Worm (Caenorhabditis elegans): ENCODE measurements around the gene F18A12.2.

The F18A12.2 gene

DNA sequence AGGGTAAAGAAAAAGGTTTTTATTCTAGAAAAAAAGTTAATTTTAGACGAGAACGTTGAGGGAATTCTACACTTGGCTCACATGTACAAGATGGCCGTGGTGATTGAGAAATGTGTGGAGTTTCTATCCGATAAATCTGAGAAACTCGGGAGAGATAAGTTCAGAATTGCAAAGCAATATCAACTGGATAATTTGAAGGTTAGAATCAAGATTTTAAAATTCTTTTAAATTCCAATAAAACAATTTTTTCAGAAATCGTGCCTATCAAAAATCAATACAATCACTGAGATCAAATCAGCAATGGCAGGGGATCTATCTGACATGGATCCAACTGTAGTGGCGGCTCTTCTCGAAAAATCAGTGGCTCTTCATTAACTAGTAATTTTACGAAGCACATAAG lies 36.4 kb upstream of the F18A12.2 start, which contains the start of gene Y49F6C.2:
Gene Y49F6C.2 (plus strand): TSS at position 301 of the 400 bp plus-strand sequence.
- no peak for TF ChIP-seq sox-4 (tag; optimal IDR thresholded peaks at IDR 0.05)
- no peak for TF ChIP-seq pha-2 (tag; optimal IDR thresholded peaks at IDR 0.05)
- no peak for TF ChIP-seq pha-4 (tag; optimal IDR thresholded peaks at IDR 0.05)
- TF ChIP-seq ceh-48 (tag; optimal IDR thresholded peaks at IDR 0.05) = no peak
- no peak for TF ChIP-seq ceh-22 (tag; optimal IDR thresholded peaks at IDR 0.05)

DNA sequence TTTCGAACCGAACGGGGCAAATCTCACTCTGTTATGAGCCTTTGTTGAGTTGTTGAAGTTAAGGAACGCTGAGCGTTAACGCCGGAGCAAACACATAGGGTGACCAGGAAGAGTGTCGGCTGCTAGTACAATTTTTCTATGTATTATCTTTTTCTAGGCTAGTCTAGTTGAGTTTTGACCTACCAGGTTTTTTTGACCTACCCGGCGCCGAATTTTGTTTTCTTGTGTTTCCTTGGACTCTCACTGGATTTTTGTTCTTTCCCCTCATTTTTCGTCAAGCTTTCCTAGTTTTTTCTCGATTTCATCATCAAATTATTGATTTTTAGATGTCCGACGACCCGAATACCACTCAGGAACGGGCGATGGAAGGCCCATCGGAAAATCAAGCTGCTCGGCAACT lies 33.1 kb upstream of the F18A12.2 start, which contains the start of gene T06D4.1:
Gene T06D4.1 (plus strand): TSS at position 321 of the 400 bp plus-strand sequence.
- TF ChIP-seq ceh-14 (tag; optimal IDR thresholded peaks at IDR 0.05) (no peak), ceh-45 (GFP tag; IDR thresholded peaks at IDR 0.05) (no peak), ama-1 (optimal IDR thresholded peaks at IDR 0.05) (no peak), ceh-19 (GFP tag; optimal IDR thresholded peaks at IDR 0.05) (no peak), T23F11.4 (GFP tag; optimal IDR thresholded peaks at IDR 0.05) (no peak), pat-9 (tag; optimal IDR thresholded peaks at IDR 0.05) (no peak), ref-2 (tag; optimal IDR thresholded peaks at IDR 0.05) (no peak), syd-9 (tag; optimal IDR thresholded peaks at IDR 0.05) (no peak), ets-4 (tag; optimal IDR thresholded peaks at IDR 0.05) (no peak), pax-1 (tag; optimal IDR thresholded peaks at IDR 0.05) (no peak), pqm-1 (tag; optimal IDR thresholded peaks at IDR 0.05) (no peak), elt-2 (tag; optimal IDR thresholded peaks at IDR 0.05) (no peak), pha-2 (tag; optimal IDR thresholded peaks at IDR 0.05) (no peak), eyg-1 (tag; optimal IDR thresholded peaks at IDR 0.05) (no peak), ahr-1 (tag; optimal IDR thresholded peaks at IDR 0.05) (no peak), K09A11.1 (tag; optimal IDR thresholded peaks at IDR 0.05; ENCODE audit: insufficient read depth) (no peak), ceh-22 (tag; optimal IDR thresholded peaks at IDR 0.05) (no peak), pros-1 (tag; optimal IDR thresholded peaks at IDR 0.05) (no peak)

DNA sequence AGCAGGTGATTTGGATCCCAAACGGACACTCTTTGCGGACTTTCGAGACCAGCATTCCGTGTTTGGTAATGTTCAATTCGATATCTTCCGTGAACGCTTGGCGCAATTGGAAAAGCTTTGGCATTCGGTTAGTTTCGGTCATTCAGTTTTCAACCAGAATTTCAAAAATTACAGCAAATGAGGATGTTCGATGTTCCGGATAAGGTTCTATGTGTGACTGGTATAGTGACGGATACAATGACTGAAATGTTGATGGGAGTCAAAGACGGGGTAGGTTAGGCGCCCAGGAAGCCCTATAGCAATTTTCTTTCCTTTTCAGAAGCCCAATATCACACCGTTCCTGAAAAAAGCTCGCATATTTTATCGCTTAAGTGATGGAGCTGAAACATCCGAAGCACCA lies 31.5 kb upstream of the F18A12.2 start:
- TF ChIP-seq ceh-24 (tag; optimal IDR thresholded peaks at IDR 0.05) (no peak), fkh-10 (GFP tag; optimal IDR thresholded peaks at IDR 0.05) (no peak), pros-1 (tag; optimal IDR thresholded peaks at IDR 0.05) (no peak), unc-86 (tag; optimal IDR thresholded peaks at IDR 0.05) (no peak)

DNA sequence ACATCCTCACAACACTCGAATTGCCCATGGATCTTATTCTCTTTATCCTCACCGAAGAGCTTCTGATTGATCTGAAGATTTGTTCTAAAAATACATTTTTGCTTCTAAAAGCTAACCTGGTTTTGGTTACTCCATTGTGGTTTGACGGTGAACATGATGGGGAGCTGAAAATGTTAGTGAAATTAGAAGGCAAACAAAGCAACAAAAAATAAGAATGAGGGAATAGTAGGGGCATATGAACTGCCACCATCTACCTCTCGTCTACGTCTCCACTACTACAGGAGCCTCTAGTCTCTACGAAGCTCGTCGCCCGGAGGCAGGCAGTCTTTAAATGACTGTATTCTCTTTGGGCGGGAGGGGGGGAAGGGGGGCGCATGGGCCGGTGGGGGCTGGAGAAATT lies 28.9 kb upstream of the F18A12.2 start, which contains the start of gene T06D4.2:
Gene T06D4.2 (minus strand): TSS at position 170 of the 400 bp plus-strand sequence.
- TF ChIP-seq ztf-16 (tag; optimal IDR thresholded peaks at IDR 0.05) = no peak
- no peak for TF ChIP-seq elt-2 (tag; optimal IDR thresholded peaks at IDR 0.05)
- no peak for TF ChIP-seq ahr-1 (tag; optimal IDR thresholded peaks at IDR 0.05)
- no peak for TF ChIP-seq pat-9 (tag; optimal IDR thresholded peaks at IDR 0.05)
- no peak for TF ChIP-seq ceh-24 (tag; optimal IDR thresholded peaks at IDR 0.05)
- no peak for TF ChIP-seq ceh-30 (tag; optimal IDR thresholded peaks at IDR 0.05)
- TF ChIP-seq pag-3 (tag; optimal IDR thresholded peaks at IDR 0.05; ENCODE audit: borderline replicate concordance) = no peak
- no peak for TF ChIP-seq ref-2 (tag; optimal IDR thresholded peaks at IDR 0.05)
- no peak for TF ChIP-seq hlh-6 (tag; optimal IDR thresholded peaks at IDR 0.05)
- TF ChIP-seq C38D4.7 (GFP tag; optimal IDR thresholded peaks at IDR 0.05) = no peak
- no peak for TF ChIP-seq gmeb-2 (tag; optimal IDR thresholded peaks at IDR 0.05)
- no peak for TF ChIP-seq ceh-19 (GFP tag; optimal IDR thresholded peaks at IDR 0.05)
- no peak for TF ChIP-seq nhr-11 (tag; optimal IDR thresholded peaks at IDR 0.05)
- no peak for TF ChIP-seq ceh-22 (tag; optimal IDR thresholded peaks at IDR 0.05)

DNA sequence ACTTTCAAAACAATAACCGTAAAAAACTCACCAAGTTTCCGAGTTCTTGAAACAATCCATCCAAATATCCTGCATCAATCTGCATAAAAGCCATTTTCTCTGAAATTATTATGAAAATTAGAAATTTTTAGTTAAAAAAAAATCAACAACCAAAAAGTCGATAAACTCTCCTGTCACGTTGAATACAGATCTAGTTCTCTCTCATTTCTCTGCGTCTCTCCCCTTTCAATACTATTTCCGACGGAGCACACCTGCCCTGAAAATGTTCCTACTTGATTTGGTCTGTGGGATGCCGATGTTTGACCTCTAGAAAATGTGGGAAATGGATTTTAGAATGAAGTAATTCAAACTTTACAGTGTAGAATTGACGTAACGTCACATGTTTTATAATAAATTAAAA lies 27.2 kb upstream of the F18A12.2 start, which contains the start of gene T06D4.6:
Gene T06D4.6 (minus strand): TSS at position 101 of the 400 bp plus-strand sequence.
- no peak for TF ChIP-seq ceh-34 (tag; optimal IDR thresholded peaks at IDR 0.05)
- TF ChIP-seq T23F11.4 (GFP tag; optimal IDR thresholded peaks at IDR 0.05) = no peak
- TF ChIP-seq ceh-31 (tag; optimal IDR thresholded peaks at IDR 0.05) = no peak
- TF ChIP-seq unc-42 (tag; optimal IDR thresholded peaks at IDR 0.05) = no peak
- no peak for TF ChIP-seq elt-4 (tag; optimal IDR thresholded peaks at IDR 0.05)
- no peak for TF ChIP-seq K02D7.2 (tag; optimal IDR thresholded peaks at IDR 0.05)
- no peak for TF ChIP-seq rnt-1 (tag; optimal IDR thresholded peaks at IDR 0.05)
- no peak for TF ChIP-seq pros-1 (tag; optimal IDR thresholded peaks at IDR 0.05)
- no peak for TF ChIP-seq F13H6.1 (tag; optimal IDR thresholded peaks at IDR 0.05)
- TF ChIP-seq ceh-24 (tag; optimal IDR thresholded peaks at IDR 0.05) = no peak
- no peak for TF ChIP-seq pha-2 (tag; optimal IDR thresholded peaks at IDR 0.05)
- TF ChIP-seq ztf-16 (tag; optimal IDR thresholded peaks at IDR 0.05) = no peak
- TF ChIP-seq nhr-11 (tag; optimal IDR thresholded peaks at IDR 0.05) = no peak
- no peak for TF ChIP-seq C08G9.2 (tag; optimal IDR thresholded peaks at IDR 0.05)
- no peak for TF ChIP-seq nfya-1 (tag; optimal IDR thresholded peaks at IDR 0.05)
